Worm (Caenorhabditis elegans): ENCODE measurements around the gene F07C3.16.

Gene F07C3.16

ce11 chrV:9225675-9226144, 31.7 kb downstream of the F07C3.16 start, which contains the start of gene F07C3.2:
TSS of gene F07C3.2 (plus strand) at chrV:9226094.
- TF ChIP-seq hmg-1.2 (GFP tag; IDR thresholded peaks at IDR 0.05) (no peak), rec-8 (tag; optimal IDR thresholded peaks at IDR 0.05) (no peak), D2030.7 (GFP tag; IDR thresholded peaks at IDR 0.05) (no peak), F57C9.4 (tag; optimal IDR thresholded peaks at IDR 0.05) (no peak), fkh-3 (tag; optimal IDR thresholded peaks at IDR 0.05) (no peak), somi-1 (GFP tag; optimal IDR thresholded peaks at IDR 0.05) (no peak), snpc-1.3 (tag; optimal IDR thresholded peaks at IDR 0.05; ENCODE audit: insufficient read depth) (no peak), cebp-2 (GFP tag; IDR thresholded peaks at IDR 0.05) (no peak), nhr-80 (tag; optimal IDR thresholded peaks at IDR 0.05) (no peak), gei-17 (GFP tag; optimal IDR thresholded peaks at IDR 0.05) (no peak), attf-5 (GFP tag; optimal IDR thresholded peaks at IDR 0.05) (no peak), aptf-2 (GFP tag; conservative IDR thresholded peaks at IDR 0.05) (no peak), ceh-58 (GFP tag; IDR thresholded peaks at IDR 0.05) (no peak)

ce11 chrV:9224981-9225380, 32.4 kb downstream of the F07C3.16 start:
- TF ChIP-seq B0035.1 (tag; optimal IDR thresholded peaks at IDR 0.05) (no peak), ccch-3 (GFP tag; optimal IDR thresholded peaks at IDR 0.05) (no peak), C06A6.2 (GFP tag; conservative IDR thresholded peaks at IDR 0.05) (no peak), chd-7 (tag; optimal IDR thresholded peaks at IDR 0.05) (no peak)

- TF ChIP-seq sdz-38 (tag; optimal IDR thresholded peaks at IDR 0.05) (no peak), bed-2 (GFP tag; IDR thresholded peaks at IDR 0.05) (no peak), nhr-120 (GFP tag; IDR thresholded peaks at IDR 0.05) (no peak), pbrm-1 (GFP tag; IDR thresholded peaks at IDR 0.05) (no peak), attf-5 (GFP tag; optimal IDR thresholded peaks at IDR 0.05) (no peak), F23B12.7 (tag; optimal IDR thresholded peaks at IDR 0.05; ENCODE audit: insufficient read depth) (no peak), hmg-20 (GFP tag; IDR thresholded peaks at IDR 0.05) (no peak), dox-1 (GFP tag; IDR thresholded peaks at IDR 0.05) (no peak), nhr-27 (tag; optimal IDR thresholded peaks at IDR 0.05) (no peak), nhr-179 (tag; optimal IDR thresholded peaks at IDR 0.05) (no peak), akir-1 (GFP tag; optimal IDR thresholded peaks at IDR 0.05) (no peak), let-607 (tag; optimal IDR thresholded peaks at IDR 0.05) (no peak), ceh-27 (GFP tag; optimal IDR thresholded peaks at IDR 0.05) (no peak), ztf-28 (GFP tag; IDR thresholded peaks at IDR 0.05) (no peak), ets-4 (GFP tag; optimal IDR thresholded peaks at IDR 0.05) (no peak), him-1 (tag; optimal IDR thresholded peaks at IDR 0.05) (no peak), atf-7 (tag; optimal IDR thresholded peaks at IDR 0.05) (no peak), hrde-1 (tag; optimal IDR thresholded peaks at IDR 0.05; ENCODE audit: borderline replicate concordance) (no peak)
These were observed 33.0 kb downstream of the F07C3.16 start for ce11 chrV:9224377-9224776.

DNA sequence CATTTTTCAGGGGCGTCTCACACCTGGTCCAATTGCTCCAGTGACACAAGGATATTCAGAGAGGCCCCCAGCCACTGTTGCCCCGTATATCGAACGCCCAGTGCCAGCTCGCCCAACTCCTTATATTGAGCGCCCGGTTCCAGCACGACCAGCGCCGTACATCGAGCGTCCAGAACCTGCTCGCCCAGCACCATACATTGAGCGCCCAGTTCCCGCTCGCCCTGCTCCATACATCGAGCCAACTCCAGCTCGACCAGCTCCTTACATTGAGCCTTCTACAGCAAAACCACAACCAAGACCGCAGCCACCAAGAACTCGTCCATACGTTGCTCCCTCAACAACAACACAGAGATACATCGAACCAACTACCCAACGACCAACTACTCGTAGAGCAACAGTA, 34.5 kb downstream of the F07C3.16 start:
- TF ChIP-seq ceh-58 (GFP tag; IDR thresholded peaks at IDR 0.05), result no peak
- no peak for TF ChIP-seq F52B5.7 (tag; optimal IDR thresholded peaks at IDR 0.05)
- peak; percentile 78 for TF ChIP-seq zfh-2 (GFP tag; conservative IDR thresholded peaks at IDR 0.05)
- TF ChIP-seq F33H1.4 (GFP tag; IDR thresholded peaks at IDR 0.05), result no peak
- no peak for TF ChIP-seq atf-7 (tag; optimal IDR thresholded peaks at IDR 0.05)
